Fruit fly (Drosophila melanogaster) whole organism, wandering third instar larva: Measurements from ENCODE around the gene Eig71Eb.

Experiments
- Abd-B ChIP-seq: fragments of >200 bp; optimal IDR thresholded peaks from 2 replicates; lab custom pipeline; 2017; ENCODE audit warnings: missing biosample characterization, missing genetic modification characterization
- CG9705 ChIP-seq: fragments of 200-800 bp; sonication (Bioruptor generic); optimal IDR thresholded peaks from 2 replicates; lab custom pipeline; 2018; ENCODE audit warnings: missing biosample characterization, mild to moderate bottlenecking, missing genetic modification characterization
- Dif ChIP-seq: fragments of 200-275, 200-300 bp; sonication (Bioruptor generic); optimal IDR thresholded peaks from 2 replicates; lab custom pipeline; 2018; ENCODE audit warnings: missing biosample characterization, missing genetic modification characterization; ENCODE audit not compliant: partially characterized antibody
- Vsx2 ChIP-seq: fragments of 200-300, 225-300 bp; sonication (Bioruptor generic); optimal IDR thresholded peaks from 2 replicates; lab custom pipeline; 2018; ENCODE audit warnings: missing biosample characterization, missing genetic modification characterization; ENCODE audit not compliant: partially characterized antibody
- ey ChIP-seq: fragments of 200-800 bp; sonication (Bioruptor generic); optimal IDR thresholded peaks from 2 replicates; lab custom pipeline; 2016; ENCODE audit warnings: missing biosample characterization, missing genetic modification characterization
- fru ChIP-seq: fragments of 200-800 bp; sonication (Bioruptor generic); optimal IDR thresholded peaks from 3 replicates; lab custom pipeline; 2016; ENCODE audit warnings: missing biosample characterization, mild to moderate bottlenecking, missing genetic modification characterization
- pan ChIP-seq: fragments of >200 bp; optimal IDR thresholded peaks from 2 replicates; lab custom pipeline; 2017
- psq ChIP-seq: fragments of 200-800 bp; sonication (Bioruptor generic); optimal IDR thresholded peaks from 3 replicates; lab custom pipeline; 2017; ENCODE audit warnings: missing biosample characterization, mild to moderate bottlenecking, missing genetic modification characterization, moderate library complexity
- usp ChIP-seq: fragments of >200 bp; optimal IDR thresholded peaks from 2 replicates; lab custom pipeline; 2017; ENCODE audit warnings: missing biosample characterization, missing genetic modification characterization

DNA sequence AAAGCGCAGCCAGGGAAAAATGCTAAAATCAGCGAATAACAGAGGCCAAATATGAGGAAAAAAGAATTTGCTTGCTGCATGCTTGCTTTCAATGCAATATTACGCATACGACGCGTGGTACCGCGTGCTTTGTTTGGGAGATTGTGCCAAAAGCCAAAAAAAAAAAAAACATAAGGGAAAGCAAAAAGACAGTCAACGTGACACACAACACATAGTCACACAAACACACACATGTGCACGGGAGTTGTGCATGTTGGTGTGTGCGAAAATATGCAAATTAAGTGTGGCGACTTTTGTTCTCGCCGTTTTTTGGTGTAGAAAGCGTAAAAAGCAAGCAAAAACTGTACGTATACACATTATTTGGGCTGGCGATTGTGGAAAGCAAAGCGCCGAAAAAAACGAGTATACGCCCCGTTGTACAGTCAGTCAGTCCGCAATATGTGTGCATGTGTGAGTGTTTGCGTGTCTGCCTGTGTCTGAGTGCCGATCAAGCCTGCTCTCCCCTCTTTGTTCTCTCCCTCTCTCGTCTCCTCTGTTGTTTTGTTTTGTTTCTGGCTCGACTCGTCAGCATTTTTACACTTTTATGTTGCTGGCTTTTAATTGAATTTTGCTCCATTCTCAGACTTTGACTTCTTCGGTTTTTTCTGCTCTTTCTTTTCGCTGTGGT lies 24.7 kb upstream of the Eig71Eb start:
- no peak for TF ChIP-seq Abd-B (GFP tag; lab: Kevin White, UChicago)
- no peak for TF ChIP-seq Vsx2 (GFP tag; lab: Kevin White, UChicago)
- no peak for TF ChIP-seq usp (GFP tag; lab: Kevin White, UChicago)
- TF ChIP-seq ey (GFP tag; lab: Kevin White, UChicago), result no peak
- TF ChIP-seq fru (GFP tag; lab: Kevin White, UChicago), result no peak
- peak; percentile 8 for TF ChIP-seq Dif (GFP tag; lab: Kevin White, UChicago)
- TF ChIP-seq psq, result no peak
- TF ChIP-seq CG9705 (GFP tag; lab: Kevin White, UChicago), result no peak
- no peak for TF ChIP-seq pan
